Fruit fly (Drosophila melanogaster) whole organism, embryonic: ENCODE measurements around the gene CG16852.
A peak's percentile ranks its signal among the peaks of the same experiment; 100 is the strongest.

Experiments used
- Antp ChIP-seq: fragments of 200-800 bp; sonication (Bioruptor generic); optimal IDR thresholded peaks from 3 replicates; lab custom pipeline; 2016; ENCODE audit warnings: missing biosample characterization, missing genetic modification characterization
- Bteb2 ChIP-seq: fragments of 200-800 bp; sonication (Bioruptor generic); optimal IDR thresholded peaks from 2 replicates; lab custom pipeline; 2016; ENCODE audit warnings: missing biosample characterization, missing genetic modification characterization
- CG10274 ChIP-seq: fragments of 200-800 bp; sonication (Bioruptor generic); optimal IDR thresholded peaks from 3 replicates; lab custom pipeline; 2017; ENCODE audit warnings: missing biosample characterization, mild to moderate bottlenecking, missing genetic modification characterization
- CG10959 ChIP-seq: fragments of 200-800 bp; sonication (Bioruptor generic); IDR thresholded peaks from 2 replicates; pipeline ENCODE4 v1.3.6; 2022; ENCODE audit warnings: missing biosample characterization, missing genetic modification characterization
- CG11398 ChIP-seq: fragments of 200-800 bp; sonication (Bioruptor generic); optimal IDR thresholded peaks from 2 replicates; lab custom pipeline; 2016; ENCODE audit warnings: missing biosample characterization, missing genetic modification characterization
- CG12299 ChIP-seq: fragments of 200-800 bp; sonication (Bioruptor generic); optimal IDR thresholded peaks from 2 replicates; lab custom pipeline; 2018; ENCODE audit warnings: missing biosample characterization, mild to moderate bottlenecking, missing genetic modification characterization
- CG1233 ChIP-seq: fragments of 200-800 bp; sonication (Bioruptor generic); optimal IDR thresholded peaks from 4 replicates; lab custom pipeline; 2018; ENCODE audit warnings: missing biosample characterization, mild to moderate bottlenecking, missing genetic modification characterization
- CG14860 ChIP-seq: fragments of 200-800 bp; sonication (Bioruptor generic); IDR thresholded peaks from 3 replicates; pipeline ENCODE4 v1.3.6; 2022; ENCODE audit warnings: missing biosample characterization, missing genetic modification characterization; ENCODE audit not compliant: partially characterized antibody
- CG15514 ChIP-seq: fragments of 200-800 bp; sonication (Bioruptor generic); optimal IDR thresholded peaks from 3 replicates; lab custom pipeline; 2017; ENCODE audit warnings: missing biosample characterization, missing genetic modification characterization, mild to moderate bottlenecking, moderate library complexity, missing genetic modification reagents
- CG16813 ChIP-seq: fragments of 200-800 bp; sonication (Bioruptor generic); IDR thresholded peaks from 3 replicates; pipeline ENCODE4 v1.3.6; 2022; ENCODE audit warnings: missing biosample characterization, missing genetic modification characterization; ENCODE audit not compliant: partially characterized antibody
- CG17186 ChIP-seq: fragments of 200-800 bp; sonication (Bioruptor generic); optimal IDR thresholded peaks from 3 replicates; lab custom pipeline; 2017; ENCODE audit warnings: missing biosample characterization, missing genetic modification reagents, missing genetic modification characterization
- CG34376 ChIP-seq: fragments of 200-800 bp; sonication (Bioruptor generic); optimal IDR thresholded peaks from 2 replicates; lab custom pipeline; 2018; ENCODE audit warnings: missing biosample characterization, mild to moderate bottlenecking, missing genetic modification characterization
- CG3995 ChIP-seq: fragments of 200-800 bp; sonication (Bioruptor generic); optimal IDR thresholded peaks from 3 replicates; lab custom pipeline; 2016; ENCODE audit warnings: missing biosample characterization, missing genetic modification characterization
- CG4820 ChIP-seq: fragments of 200-800 bp; sonication (Bioruptor generic); optimal IDR thresholded peaks from 3 replicates; lab custom pipeline; 2016; ENCODE audit warnings: missing biosample characterization, missing genetic modification characterization
- CG6813 ChIP-seq: fragments of 200-800 bp; sonication (Bioruptor generic); optimal IDR thresholded peaks from 2 replicates; lab custom pipeline; 2017; ENCODE audit warnings: missing biosample characterization, missing genetic modification characterization, mild to moderate bottlenecking, moderate library complexity, missing genetic modification reagents
- CG7786 ChIP-seq: fragments of 200-800 bp; sonication (Bioruptor generic); optimal IDR thresholded peaks from 2 replicates; lab custom pipeline; 2016; ENCODE audit warnings: missing biosample characterization, missing genetic modification characterization
- CG9437 ChIP-seq: fragments of 200-800 bp; sonication (Bioruptor generic); optimal IDR thresholded peaks from 2 replicates; lab custom pipeline; 2018; ENCODE audit warnings: missing biosample characterization, mild to moderate bottlenecking, missing genetic modification characterization
- CG9727 ChIP-seq: fragments of 200-800 bp; sonication (Bioruptor generic); optimal IDR thresholded peaks from 3 replicates; lab custom pipeline; 2017; ENCODE audit warnings: missing biosample characterization, mild to moderate bottlenecking, missing genetic modification characterization
- CHES-1-like ChIP-seq: fragments of 200-800 bp; sonication (Bioruptor generic); optimal IDR thresholded peaks from 2 replicates; lab custom pipeline; 2016; ENCODE audit warnings: missing biosample characterization, missing genetic modification characterization
- Chrac-16 ChIP-seq: fragments of 200-800 bp; sonication (Bioruptor generic); optimal IDR thresholded peaks from 3 replicates; lab custom pipeline; 2016; ENCODE audit warnings: missing biosample characterization, missing genetic modification characterization
- CoRest ChIP-seq: fragments of 200-800 bp; sonication (Bioruptor generic); optimal IDR thresholded peaks from 3 replicates; lab custom pipeline; 2018; ENCODE audit warnings: missing biosample characterization, mild to moderate bottlenecking, missing genetic modification characterization, moderate library complexity
- Ets65A ChIP-seq: fragments of 200-800 bp; sonication (Bioruptor generic); peaks from one replicate; lab custom pipeline; 2016; ENCODE audit warnings: missing biosample characterization, missing genetic modification characterization
- NC2β ChIP-seq: fragments of 200-800 bp; sonication (Bioruptor generic); optimal IDR thresholded peaks from 2 replicates; lab custom pipeline; 2016; ENCODE audit warnings: missing biosample characterization, missing genetic modification characterization
- Nf-YC ChIP-seq: fragments of 200-800 bp; optimal IDR thresholded peaks from 3 replicates; lab custom pipeline; 2019; ENCODE audit warnings: missing biosample characterization, mild to moderate bottlenecking, missing genetic modification characterization, moderate library complexity
- Oaz ChIP-seq: fragments of 200-800 bp; sonication (Bioruptor generic); IDR thresholded peaks from 2 replicates; pipeline ENCODE4 v1.3.6; 2022; ENCODE audit warnings: missing biosample characterization, missing genetic modification characterization
- Opbp ChIP-seq: fragments of 200-800 bp; sonication (Bioruptor generic); IDR thresholded peaks from 3 replicates; pipeline ENCODE4 v1.3.6; 2022; ENCODE audit warnings: missing biosample characterization, missing genetic modification characterization; ENCODE audit not compliant: partially characterized antibody
- PHDP ChIP-seq: fragments of 200-800 bp; sonication (Bioruptor generic); optimal IDR thresholded peaks from 3 replicates; lab custom pipeline; 2018; ENCODE audit warnings: missing biosample characterization, mild to moderate bottlenecking, missing genetic modification characterization, moderate library complexity
- Ravus ChIP-seq: fragments of 200-800 bp; sonication (Bioruptor generic); IDR thresholded peaks from 2 replicates; pipeline ENCODE4 v1.3.6; 2022; ENCODE audit warnings: missing biosample characterization, missing genetic modification characterization
- Rfx ChIP-seq: fragments of 200-800 bp; sonication (Bioruptor generic); IDR thresholded peaks from 2 replicates; pipeline ENCODE4 v1.3.6; 2022; ENCODE audit warnings: missing biosample characterization, missing genetic modification characterization
- ab ChIP-seq: fragments of 200-800 bp; sonication (Bioruptor generic); optimal IDR thresholded peaks from 2 replicates; lab custom pipeline; 2016; ENCODE audit warnings: missing biosample characterization, missing genetic modification characterization
- bcd ChIP-seq: fragments of 200-800 bp; sonication (Bioruptor generic); optimal IDR thresholded peaks from 2 replicates; lab custom pipeline; 2017; ENCODE audit warnings: missing biosample characterization, mild to moderate bottlenecking, missing genetic modification characterization
- danr ChIP-seq: fragments of 200-800 bp; sonication (Bioruptor generic); IDR thresholded peaks from 2 replicates; pipeline ENCODE4 v1.3.6; 2022; ENCODE audit warnings: missing biosample characterization, missing genetic modification characterization
- dimm ChIP-seq: fragments of 200-800 bp; sonication (Bioruptor generic); IDR thresholded peaks from 2 replicates; pipeline ENCODE4 v1.3.6; 2022; ENCODE audit warnings: missing biosample characterization, missing genetic modification characterization
- grn ChIP-seq: fragments of 200-800 bp; sonication (Bioruptor generic); optimal IDR thresholded peaks from 3 replicates; lab custom pipeline; 2017; ENCODE audit warnings: missing biosample characterization, missing genetic modification characterization
- gt ChIP-seq: fragments of 200-800 bp; sonication (Bioruptor generic); IDR thresholded peaks from 2 replicates; pipeline ENCODE4 v1.3.6; 2022; ENCODE audit warnings: missing biosample characterization, missing genetic modification characterization
- her ChIP-seq: fragments of 200-800 bp; sonication (Bioruptor generic); optimal IDR thresholded peaks from 2 replicates; lab custom pipeline; 2016; ENCODE audit warnings: missing biosample characterization, missing genetic modification characterization
- pfk ChIP-seq: fragments of 200-800 bp; sonication (Bioruptor generic); optimal IDR thresholded peaks from 2 replicates; lab custom pipeline; 2018; ENCODE audit warnings: missing biosample characterization, mild to moderate bottlenecking, missing genetic modification characterization, moderate library complexity
- repo ChIP-seq: fragments of 200-800 bp; sonication (Bioruptor generic); optimal IDR thresholded peaks from 2 replicates; lab custom pipeline; 2016; ENCODE audit warnings: missing biosample characterization, missing genetic modification characterization
- rib ChIP-seq: fragments of 200-800 bp; sonication (Bioruptor generic); IDR thresholded peaks from 2 replicates; pipeline ENCODE4 v1.3.6; 2022; ENCODE audit warnings: missing biosample characterization, missing genetic modification characterization
- ro ChIP-seq: fragments of 200-800 bp; sonication (Bioruptor generic); IDR thresholded peaks from 2 replicates; pipeline ENCODE4 v1.3.6; 2022; ENCODE audit warnings: missing biosample characterization, missing genetic modification characterization
- row ChIP-seq: fragments of 200-800 bp; sonication (Bioruptor generic); IDR thresholded peaks from 3 replicates; pipeline ENCODE4 v1.3.6; 2022; ENCODE audit warnings: missing biosample characterization, missing genetic modification characterization
- sc ChIP-seq, 3 experiments: fragments of >200 bp in 2 of 3; fragments of 200-800 bp in 1 of 3; sonication (Bioruptor generic) in 1 of 3; optimal IDR thresholded peaks; 2 replicates in 2 of 3; 3 replicates in 1 of 3; lab custom pipeline; 2017; ENCODE audit warnings: mild to moderate bottlenecking in 1 of 3, missing biosample characterization in 1 of 3, missing genetic modification characterization in 1 of 3, missing genetic modification reagents in 1 of 3
- sima ChIP-seq: fragments of 200-800 bp; sonication (Bioruptor generic); optimal IDR thresholded peaks from 2 replicates; lab custom pipeline; 2016; ENCODE audit warnings: missing biosample characterization, missing genetic modification characterization
- so ChIP-seq: fragments of 200-800 bp; sonication (Bioruptor generic); IDR thresholded peaks from 3 replicates; pipeline ENCODE4 v1.3.6; 2022; ENCODE audit warnings: missing biosample characterization, missing genetic modification characterization
- sqz ChIP-seq: fragments of 200-800 bp; sonication (Bioruptor generic); optimal IDR thresholded peaks from 3 replicates; lab custom pipeline; 2018; ENCODE audit warnings: missing biosample characterization, mild to moderate bottlenecking, missing genetic modification characterization
- tll ChIP-seq, 2 experiments: fragments of 200-800 bp in 1 of 2; fragments of >200 bp in 1 of 2; sonication (Bioruptor generic) in 1 of 2; optimal IDR thresholded peaks; 2 replicates each; lab custom pipeline; 2017 to 2019; ENCODE audit warnings: missing biosample characterization in 2 of 2, missing genetic modification characterization in 2 of 2, mild to moderate bottlenecking in 1 of 2, moderate library complexity in 1 of 2
- ttk ChIP-seq: fragments of 200-800 bp; sonication (Bioruptor generic); IDR thresholded peaks from 2 replicates; pipeline ENCODE4 v2.1.2; 2022; ENCODE audit warnings: missing biosample characterization, missing genetic modification characterization
- tup ChIP-seq: fragments of 200-800 bp; sonication (Bioruptor generic); optimal IDR thresholded peaks from 2 replicates; lab custom pipeline; 2016; ENCODE audit warnings: missing biosample characterization, mild to moderate bottlenecking, missing genetic modification characterization, moderate library complexity
- zen2 ChIP-seq: fragments of 200-800 bp; sonication (Bioruptor generic); IDR thresholded peaks from 3 replicates; pipeline ENCODE4 v1.3.6; 2022; ENCODE audit warnings: missing biosample characterization, missing genetic modification characterization; ENCODE audit not compliant: partially characterized antibody

CG16852 gene

DNA sequence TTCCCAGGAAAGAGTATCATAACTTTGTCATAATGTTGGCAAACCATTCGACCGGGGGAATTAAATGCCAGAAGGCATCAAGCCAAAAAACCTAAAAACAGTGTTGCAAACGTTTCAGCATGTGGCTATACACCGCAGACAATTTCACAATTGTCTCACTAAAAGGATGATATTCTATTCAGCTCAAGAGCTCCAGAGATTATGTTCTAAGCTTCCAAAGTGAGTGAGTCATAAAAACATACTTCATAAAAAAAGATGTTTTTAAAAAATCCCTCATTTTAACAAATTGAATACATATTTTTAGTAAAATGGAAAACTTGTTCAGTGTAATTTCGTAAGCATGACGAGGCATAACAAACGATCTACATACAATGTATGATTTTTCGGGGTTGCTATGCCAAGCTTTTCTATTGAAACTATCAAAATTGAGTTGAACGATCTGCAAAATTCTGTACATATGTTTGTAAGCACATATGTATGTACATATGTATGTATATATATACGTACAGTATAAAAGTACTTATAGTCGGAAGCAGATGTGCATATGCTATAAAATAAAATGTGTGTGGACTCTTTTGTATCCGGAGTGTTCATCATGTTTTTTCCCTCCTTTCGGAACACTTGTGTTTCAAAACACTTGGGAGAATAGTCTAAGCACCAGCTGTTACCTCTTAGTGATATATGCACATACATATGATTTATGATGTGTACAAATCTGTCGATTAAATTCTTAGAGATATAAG lies 25.4 kb upstream of the CG16852 start (continued):
- peak; percentile 29 for TF ChIP-seq CHES-1-like (GFP tag; lab: Kevin White, UChicago)
- TF ChIP-seq sc (optimal IDR thresholded peaks at IDR 0.05; lab: Kevin White, UChicago) = no peak
- TF ChIP-seq sc (GFP tag; optimal IDR thresholded peaks at IDR 0.05; lab: Kevin White, UChicago) = no peak
- peak; percentile 50 for TF ChIP-seq CG7786
- peak; percentile 74 for TF ChIP-seq row (GFP tag; lab: Robert Waterston, UW)
- TF ChIP-seq Bteb2 (GFP tag; lab: Kevin White, UChicago) = peak; percentile 50
- TF ChIP-seq Oaz (GFP tag; lab: Robert Waterston, UW) = no peak
- TF ChIP-seq so = peak; percentile 74; the same call in 2 of the 3 replicates
- no peak for TF ChIP-seq pfk (GFP tag; lab: Kevin White, UChicago)
- TF ChIP-seq CG17186 = peak; percentile 31
- TF ChIP-seq grn (GFP tag; lab: Kevin White, UChicago) = peak; percentile 0
- TF ChIP-seq CG16813 (GFP tag; lab: Robert Waterston, UW) = no peak
- peak; percentile 79 for TF ChIP-seq Rfx (GFP tag; lab: Robert Waterston, UW)
- TF ChIP-seq Nf-YC (tag; lab: Kevin White, UChicago) = peak; percentile 35
- TF ChIP-seq dimm (GFP tag; lab: Robert Waterston, UW) = peak; percentile 59
- no peak for TF ChIP-seq gt (GFP tag; lab: Robert Waterston, UW)
- TF ChIP-seq CG9727 (GFP tag; lab: Kevin White, UChicago) = peak; percentile 88
- TF ChIP-seq CG1233 = peak; percentile 72
- peak; percentile 50 for TF ChIP-seq CG10274 (GFP tag; lab: Kevin White, UChicago)
- TF ChIP-seq CG14860 (GFP tag; lab: Robert Waterston, UW) = no peak
- peak; percentile 99 for TF ChIP-seq Ets65A
- TF ChIP-seq Chrac-16 (GFP tag; lab: Kevin White, UChicago) = peak; percentile 24
- TF ChIP-seq CG15514 (GFP tag; lab: Kevin White, UChicago) = peak; percentile 68
- TF ChIP-seq Opbp = no peak
- TF ChIP-seq ro = no peak
- TF ChIP-seq rib (GFP tag; lab: Robert Waterston, UW) = 0 out of 2 replicates have a peak, but pooled peaks have one; percentile 11
- TF ChIP-seq CG6813 (GFP tag; lab: Kevin White, UChicago) = peak; percentile 55
- peak; percentile 47 for TF ChIP-seq her (GFP tag; lab: Kevin White, UChicago)
- TF ChIP-seq zen2 (GFP tag; lab: Robert Waterston, UW) = no peak
- TF ChIP-seq NC2β (GFP tag; lab: Kevin White, UChicago) = peak; percentile 47
- TF ChIP-seq bcd (GFP tag; lab: Kevin White, UChicago) = peak; percentile 79
- TF ChIP-seq ab (GFP tag; lab: Kevin White, UChicago) = no peak
- TF ChIP-seq CG10959 (GFP tag; lab: Robert Waterston, UW) = peak; percentile 62
- peak; percentile 29 for TF ChIP-seq CG3995 (GFP tag; lab: Kevin White, UChicago)
- peak; percentile 53 for TF ChIP-seq repo (GFP tag; lab: Kevin White, UChicago)
- TF ChIP-seq CG34376 (GFP tag; lab: Kevin White, UChicago) = no peak
- peak; percentile 83 for TF ChIP-seq sima (GFP tag; lab: Kevin White, UChicago)
- peak; percentile 56 for TF ChIP-seq danr (GFP tag; lab: Robert Waterston, UW)
- no peak for TF ChIP-seq CG12299
- TF ChIP-seq Ravus (GFP tag; lab: Robert Waterston, UW) = peak; percentile 59
- TF ChIP-seq sqz (GFP tag; lab: Kevin White, UChicago) = peak; percentile 60
- TF ChIP-seq Antp = peak; percentile 62
- no peak for TF ChIP-seq CG11398 (GFP tag; lab: Kevin White, UChicago)
- TF ChIP-seq CG9437 (GFP tag; lab: Kevin White, UChicago) = peak; percentile 52
- peak; percentile 43 for TF ChIP-seq ttk (GFP tag; lab: Robert Waterston, UW)
- peak; percentile 61 for TF ChIP-seq PHDP
- TF ChIP-seq CG4820 (GFP tag; lab: Kevin White, UChicago) = peak; percentile 81
- no peak for TF ChIP-seq tll (GFP tag; optimal IDR thresholded peaks at IDR 0.05; lab: Kevin White, UChicago)
- peak; percentile 55 for TF ChIP-seq CoRest
- no peak for TF ChIP-seq tup (GFP tag; lab: Kevin White, UChicago)
